Worm (Caenorhabditis elegans): Measurements from ENCODE around the gene col-73.

col-73 gene

ce11 chrII:4908160-4908559 is 35.2 kb upstream of the col-73 start:
- TF ChIP-seq K02D7.2 (tag; optimal IDR thresholded peaks at IDR 0.05): no peak
- TF ChIP-seq hlh-8 (tag; optimal IDR thresholded peaks at IDR 0.05): no peak
- TF ChIP-seq lin-11 (tag; optimal IDR thresholded peaks at IDR 0.05): no peak
- no peak for TF ChIP-seq fkh-6 (tag; optimal IDR thresholded peaks at IDR 0.05)
- peak; percentile 19 for TF ChIP-seq ceh-22 (tag; optimal IDR thresholded peaks at IDR 0.05)
- no peak for TF ChIP-seq sox-4 (tag; optimal IDR thresholded peaks at IDR 0.05)
- peak; percentile 22 for TF ChIP-seq elt-2 (tag; optimal IDR thresholded peaks at IDR 0.05)
- no peak for TF ChIP-seq tbx-2 (tag; optimal IDR thresholded peaks at IDR 0.05)
- TF ChIP-seq sox-2 (GFP tag; IDR thresholded peaks at IDR 0.05): no peak
- peak; percentile 48 for TF ChIP-seq unc-55 (GFP tag; optimal IDR thresholded peaks at IDR 0.05)
- no peak for TF ChIP-seq ceh-31 (tag; optimal IDR thresholded peaks at IDR 0.05)
- no peak for TF ChIP-seq odd-2 (tag; optimal IDR thresholded peaks at IDR 0.05)
- no peak for TF ChIP-seq pax-1 (tag; optimal IDR thresholded peaks at IDR 0.05)
- no peak for TF ChIP-seq ceh-24 (tag; optimal IDR thresholded peaks at IDR 0.05)
- no peak for TF ChIP-seq fax-1 (tag; optimal IDR thresholded peaks at IDR 0.05)
- TF ChIP-seq dve-1 (tag; optimal IDR thresholded peaks at IDR 0.05): no peak
- TF ChIP-seq syd-9 (tag; optimal IDR thresholded peaks at IDR 0.05): no peak
- TF ChIP-seq Y22D7AL.16 (tag; optimal IDR thresholded peaks at IDR 0.05): no peak
- no peak for TF ChIP-seq ceh-19 (GFP tag; optimal IDR thresholded peaks at IDR 0.05)
- no peak for TF ChIP-seq ama-1 (optimal IDR thresholded peaks at IDR 0.05)
- TF ChIP-seq C38D4.7 (GFP tag; optimal IDR thresholded peaks at IDR 0.05): no peak
- no peak for TF ChIP-seq gmeb-2 (tag; optimal IDR thresholded peaks at IDR 0.05)
- TF ChIP-seq hlh-30 (tag; optimal IDR thresholded peaks at IDR 0.05; ENCODE audit: insufficient read depth): no peak
- TF ChIP-seq ceh-9 (tag; optimal IDR thresholded peaks at IDR 0.05): no peak
- TF ChIP-seq T23F11.4 (GFP tag; optimal IDR thresholded peaks at IDR 0.05): no peak
- no peak for TF ChIP-seq dmd-4 (tag; optimal IDR thresholded peaks at IDR 0.05; ENCODE audit: borderline replicate concordance)
- TF ChIP-seq hlh-6 (tag; optimal IDR thresholded peaks at IDR 0.05): no peak
- no peak for TF ChIP-seq ref-2 (tag; optimal IDR thresholded peaks at IDR 0.05)
- no peak for TF ChIP-seq nfya-1 (tag; optimal IDR thresholded peaks at IDR 0.05)
- no peak for TF ChIP-seq zip-5 (tag; optimal IDR thresholded peaks at IDR 0.05)
- no peak for TF ChIP-seq hlh-15 (tag; optimal IDR thresholded peaks at IDR 0.05)
- TF ChIP-seq nhr-11 (tag; optimal IDR thresholded peaks at IDR 0.05): no peak
- no peak for TF ChIP-seq npax-4 (tag; optimal IDR thresholded peaks at IDR 0.05)
- no peak for TF ChIP-seq unc-86 (tag; optimal IDR thresholded peaks at IDR 0.05)
- peak; percentile 38 for TF ChIP-seq unc-42 (tag; optimal IDR thresholded peaks at IDR 0.05)

DNA sequence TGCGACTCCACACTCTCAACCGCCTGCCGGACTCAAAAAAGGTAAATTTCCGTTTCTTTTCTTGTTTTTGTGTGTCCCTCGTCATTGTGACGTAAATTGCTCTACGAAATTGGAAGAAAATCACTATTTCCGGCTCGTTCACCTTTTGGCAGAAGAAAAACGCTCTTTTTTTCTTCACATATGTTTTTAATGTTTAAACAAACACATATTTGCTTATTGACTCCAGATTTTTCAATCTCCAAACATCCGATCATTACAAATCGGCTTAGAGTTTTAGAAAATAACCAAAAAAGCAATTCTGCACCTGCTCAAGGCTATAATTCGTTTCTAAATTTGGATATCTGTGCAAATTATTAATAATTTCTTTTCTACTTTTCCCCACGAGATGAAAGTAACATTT is 33.0 kb upstream of the col-73 start:
- TF ChIP-seq ceh-30 (tag; optimal IDR thresholded peaks at IDR 0.05) (no peak), ztf-16 (tag; optimal IDR thresholded peaks at IDR 0.05) (no peak), hlh-15 (tag; optimal IDR thresholded peaks at IDR 0.05) (no peak), Y22D7AL.16 (tag; optimal IDR thresholded peaks at IDR 0.05) (no peak), ceh-34 (tag; optimal IDR thresholded peaks at IDR 0.05) (no peak), ets-4 (tag; optimal IDR thresholded peaks at IDR 0.05) (no peak), che-1 (tag; optimal IDR thresholded peaks at IDR 0.05) (no peak)

- TF ChIP-seq unc-55 (GFP tag; optimal IDR thresholded peaks at IDR 0.05): no peak
- no peak for TF ChIP-seq che-1 (tag; optimal IDR thresholded peaks at IDR 0.05)
- no peak for TF ChIP-seq ttx-3 (tag; optimal IDR thresholded peaks at IDR 0.05)
- no peak for TF ChIP-seq elt-2 (tag; optimal IDR thresholded peaks at IDR 0.05)
- no peak for TF ChIP-seq pha-2 (tag; optimal IDR thresholded peaks at IDR 0.05)
- no peak for TF ChIP-seq ceh-6 (GFP tag; optimal IDR thresholded peaks at IDR 0.05)
- no peak for TF ChIP-seq odd-2 (tag; optimal IDR thresholded peaks at IDR 0.05)
- TF ChIP-seq ama-1 (optimal IDR thresholded peaks at IDR 0.05): no peak
- no peak for TF ChIP-seq K02D7.2 (tag; optimal IDR thresholded peaks at IDR 0.05)
- TF ChIP-seq fkh-6 (tag; optimal IDR thresholded peaks at IDR 0.05): no peak
- TF ChIP-seq fkh-10 (GFP tag; optimal IDR thresholded peaks at IDR 0.05): no peak
Measured at ce11 chrII:4905331-4905730, 32.4 kb upstream of the col-73 start.

All from whole organism, late embryonic.